Fruit fly (Drosophila melanogaster): ENCODE data around the gene Taf13.
A peak's percentile ranks its signal among the peaks of the same experiment; 100 is the strongest.

Gene Taf13

DNA sequence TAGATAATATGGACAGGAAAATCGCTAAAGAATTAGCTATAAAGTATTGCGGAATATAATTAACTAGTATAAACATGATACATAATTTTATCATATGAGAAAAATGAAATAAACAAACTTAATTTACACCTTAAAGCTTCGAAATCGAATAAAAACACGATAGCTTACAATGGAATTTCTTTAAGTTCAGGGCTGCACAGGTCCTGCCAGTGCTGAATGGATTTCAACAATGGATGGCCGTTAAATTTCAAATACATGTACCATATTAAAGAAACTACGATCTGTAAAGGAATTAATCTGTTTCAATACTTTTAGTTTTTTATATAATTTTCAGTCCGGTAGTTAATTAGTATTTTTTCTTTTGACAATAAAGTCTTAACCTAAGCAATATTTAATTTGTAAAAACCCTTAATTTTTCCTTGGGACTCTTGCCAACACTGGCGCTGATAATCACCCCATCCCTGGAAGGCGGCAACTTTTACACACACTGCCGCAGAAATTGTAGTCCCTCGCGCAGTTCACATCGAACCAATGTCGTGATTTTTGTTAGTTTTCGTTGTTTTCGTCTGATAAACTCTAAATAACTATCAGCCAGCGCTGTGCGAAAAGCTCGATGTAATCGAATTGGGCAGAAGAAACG lies 32.5 kb downstream of the Taf13 start, which contains the start of the genes barr and lok (continued):
- TF ChIP-seq fd59A (GFP tag; optimal IDR thresholded peaks at IDR 0.05) (peak; percentile 31), CG6854 (GFP tag; optimal IDR thresholded peaks at IDR 0.05) (no peak), Hr4 (GFP tag; optimal IDR thresholded peaks at IDR 0.05) (peak; percentile 49), CG6163 (GFP tag; IDR thresholded peaks at IDR 0.05) (no peak), Sox15 (GFP tag; optimal IDR thresholded peaks at IDR 0.05) (peak; percentile 58), spab (GFP tag; optimal IDR thresholded peaks at IDR 0.05) (no peak), CG10631 (GFP tag; optimal IDR thresholded peaks at IDR 0.05) (peak; percentile 59), salr (GFP tag; optimal IDR thresholded peaks at IDR 0.05) (no peak), lz (GFP tag; optimal IDR thresholded peaks at IDR 0.05) (peak; percentile 71), CG9139 (GFP tag; optimal IDR thresholded peaks at IDR 0.05) (no peak), CG16779 (tag; optimal IDR thresholded peaks at IDR 0.05) (no peak), Eip75B (GFP tag; optimal IDR thresholded peaks at IDR 0.05) (no peak)

dm6 chr2L:20057391-20057790 lies 36.3 kb downstream of the Taf13 start:
- TF ChIP-seq CG10631 (GFP tag; optimal IDR thresholded peaks at IDR 0.05) (peak; percentile 9), ss (GFP tag; optimal IDR thresholded peaks at IDR 0.05) (no peak), Gug (GFP tag; IDR thresholded peaks at IDR 0.05) (0 out of 2 replicates have a peak, but pooled peaks have one; percentile 15)

- TF ChIP-seq CG6808 (GFP tag; optimal IDR thresholded peaks at IDR 0.05) (no peak), Hr38 (GFP tag; optimal IDR thresholded peaks at IDR 0.05) (no peak), Sox15 (GFP tag; optimal IDR thresholded peaks at IDR 0.05) (no peak), Hr39 (GFP tag; optimal IDR thresholded peaks at IDR 0.05) (no peak), CG6276 (GFP tag; optimal IDR thresholded peaks at IDR 0.05) (no peak), CG8119 (GFP tag; IDR thresholded peaks at IDR 0.05) (no peak), esn (GFP tag; optimal IDR thresholded peaks at IDR 0.05) (no peak), CG6163 (GFP tag; IDR thresholded peaks at IDR 0.05) (no peak), Smox (GFP tag; optimal IDR thresholded peaks at IDR 0.05) (no peak)
These were observed 42.3 kb downstream of the Taf13 start for dm6 chr2L:20051172-20051893.
